Worm (Caenorhabditis elegans): ENCODE measurements around the gene gst-5.

The gst-5 gene

ce11 chrII:10930678-10931650 lies 19.2 kb upstream of the gst-5 start:
- TF ChIP-seq ceh-20 (GFP tag; IDR thresholded peaks at IDR 0.05) = 0 out of 2 replicates have a peak, but pooled peaks have one; percentile 7
- TF ChIP-seq hif-1 (tag; optimal IDR thresholded peaks at IDR 0.05) = peak in 1 of 2 experiments; percentile 22
- peak; percentile 13; the same call in 1 of the 2 replicates for TF ChIP-seq dmd-6 (GFP tag; IDR thresholded peaks at IDR 0.05)
- TF ChIP-seq php-3 (GFP tag; IDR thresholded peaks at IDR 0.05) = peak; percentile 35; the same call in 1 of the 2 replicates
- peak; percentile 95 for TF ChIP-seq aha-1 (tag)
- peak; percentile 5 for TF ChIP-seq nhr-111 (GFP tag; optimal IDR thresholded peaks at IDR 0.05)
- 0 out of 2 replicates have a peak, but pooled peaks have one; percentile 62 for TF ChIP-seq F44E2.7 (GFP tag; IDR thresholded peaks at IDR 0.05)
- no peak for TF ChIP-seq daf-19 (GFP tag; conservative IDR thresholded peaks at IDR 0.05)
- TF ChIP-seq mdt-29 (GFP tag; IDR thresholded peaks at IDR 0.05) = no peak
- TF ChIP-seq ama-1 (optimal IDR thresholded peaks at IDR 0.05) = peak; percentile 62
- peak; percentile 33; the same call in 1 of the 2 replicates for TF ChIP-seq lin-38 (GFP tag; IDR thresholded peaks at IDR 0.05)
- no peak for TF ChIP-seq mdl-1 (tag; optimal IDR thresholded peaks at IDR 0.05)

ce11 chrII:10932305-10932704 lies 17.8 kb upstream of the gst-5 start:
- no peak for TF ChIP-seq nhr-102 (tag; optimal IDR thresholded peaks at IDR 0.05)
- no peak for TF ChIP-seq ceh-62 (tag; optimal IDR thresholded peaks at IDR 0.05)
- no peak for TF ChIP-seq nhr-6 (tag; optimal IDR thresholded peaks at IDR 0.05)
- no peak for TF ChIP-seq lim-7 (GFP tag; IDR thresholded peaks at IDR 0.05)
- TF ChIP-seq egl-43 (GFP tag; IDR thresholded peaks at IDR 0.05) = no peak
- no peak for TF ChIP-seq aly-2 (tag; optimal IDR thresholded peaks at IDR 0.05)
- TF ChIP-seq pqm-1 (tag; optimal IDR thresholded peaks at IDR 0.05) = no peak
- no peak for TF ChIP-seq ceh-28 (tag; optimal IDR thresholded peaks at IDR 0.05)
- TF ChIP-seq T26A8.4 (GFP tag; IDR thresholded peaks at IDR 0.05) = no peak
- no peak for TF ChIP-seq hmg-1.1 (GFP tag; IDR thresholded peaks at IDR 0.05)
- TF ChIP-seq Y105C5A.15 (GFP tag; IDR thresholded peaks at IDR 0.05) = no peak

- TF ChIP-seq egl-43 (GFP tag; IDR thresholded peaks at IDR 0.05) = peak; percentile 62; the same call in 1 of the 2 replicates
- TF ChIP-seq set-16 (GFP tag; IDR thresholded peaks at IDR 0.05) = peak; percentile 96
- 0 out of 2 replicates have a peak, but pooled peaks have one; percentile 6 for TF ChIP-seq Y48G9A.11 (GFP tag; IDR thresholded peaks at IDR 0.05)
Observed at ce11 chrII:10932725-10933124, 17.4 kb upstream of the gst-5 start.

- TF ChIP-seq F49E8.2 (tag; optimal IDR thresholded peaks at IDR 0.05; ENCODE audit: borderline replicate concordance) (peak; percentile 25), lin-13 (GFP tag; optimal IDR thresholded peaks at IDR 0.05) (peak; percentile 13), set-16 (GFP tag; IDR thresholded peaks at IDR 0.05) (peak; percentile 19; the same call in 1 of the 2 replicates), fkh-10 (GFP tag; optimal IDR thresholded peaks at IDR 0.05) (no peak), arid-1 (GFP tag; conservative IDR thresholded peaks at IDR 0.05) (0 out of 2 replicates have a peak, but pooled peaks have one; percentile 8), unc-62 (GFP tag; optimal IDR thresholded peaks at IDR 0.05 in 1 of 2) (peak in 1 of 2 experiments; percentile 20), unc-62 (tag; optimal IDR thresholded peaks at IDR 0.05) (no peak), lin-38 (GFP tag; IDR thresholded peaks at IDR 0.05) (peak; percentile 60), tra-1 (GFP tag; IDR thresholded peaks at IDR 0.05) (no peak)
Observed at ce11 chrII:10933948-10934722, 16.0 kb upstream of the gst-5 start.
